Worm (Caenorhabditis elegans) whole organism, L2 larva: Measurements from ENCODE around the gene nuaf-3.

ENCODE experiments used
- ama-1 ChIP-seq: fragments of 150-350 bp; optimal IDR thresholded peaks from 2 replicates; lab custom pipeline; 2018; ENCODE audit warnings: inconsistent platforms
- lsy-2 ChIP-seq, 2 experiments: fragments of 150-350 bp in 1 of 2; sonication (generic microtip) in 1 of 2; optimal IDR thresholded peaks; 2 replicates each; lab custom pipeline; 2014 to 2017; ENCODE audit warnings: missing biosample characterization in 2 of 2, missing genetic modification characterization in 2 of 2
- nhr-237 ChIP-seq: fragments of 150-350 bp; optimal IDR thresholded peaks from 2 replicates; lab custom pipeline; 2014; ENCODE audit warnings: missing biosample characterization, missing genetic modification characterization
- sma-9 ChIP-seq, 2 experiments: fragments of 150-350 bp in 1 of 2; sonication (generic microtip) in 1 of 2; optimal IDR thresholded peaks; 2 replicates each; lab custom pipeline; 2014 to 2016; ENCODE audit warnings: missing genetic modification characterization in 2 of 2, mild to moderate bottlenecking in 1 of 2, missing biosample characterization in 1 of 2, missing compliant biosample characterization in 1 of 2, missing genetic modification reagents in 1 of 2, moderate library complexity in 1 of 2
- unc-62 ChIP-seq: fragments of 150-350 bp; optimal IDR thresholded peaks from 2 replicates; lab custom pipeline; 2014; ENCODE audit warnings: missing biosample characterization, missing genetic modification reagents, missing genetic modification characterization
- ztf-1 ChIP-seq: fragments of 200-800 bp; sonication (Bioruptor generic); conservative IDR thresholded peaks from 2 replicates; pipeline ENCODE4 v1.3.6; 2022; ENCODE audit warnings: missing genetic modification characterization, missing compliant biosample characterization

ce11 chrIV:11183991-11184390, at the start of gene nuaf-3:
- TF ChIP-seq unc-62 (no peak), ama-1 (lab: Kevin White, UChicago) (no peak), sma-9 (GFP tag; optimal IDR thresholded peaks at IDR 0.05; lab: Kevin White, UChicago) (no peak), sma-9 (tag; optimal IDR thresholded peaks at IDR 0.05; lab: Kevin White, UChicago) (no peak), nhr-237 (tag; lab: Kevin White, UChicago) (no peak), lsy-2 (tag; optimal IDR thresholded peaks at IDR 0.05; lab: Kevin White, UChicago) (no peak), ztf-1 (no peak)
